Worm (Caenorhabditis elegans) whole organism, L4/young adult: Measurements from ENCODE around the gene gcna-1.

Source experiments
- W03F9.2 ChIP-seq: fragments of 150-350 bp; optimal IDR thresholded peaks from 2 replicates; lab custom pipeline; 2014; ENCODE audit warnings: missing biosample characterization, missing genetic modification characterization
- dao-5 ChIP-seq: sonication (generic microtip); optimal IDR thresholded peaks from 2 replicates; lab custom pipeline; 2016; ENCODE audit warnings: missing genotype, missing genetic modification characterization, moderate library complexity, missing compliant biosample characterization
- him-1 ChIP-seq: sonication (generic microtip); optimal IDR thresholded peaks from 2 replicates; lab custom pipeline; 2016; ENCODE audit warnings: missing genotype, missing genetic modification reagents, missing genetic modification characterization, missing compliant biosample characterization

ce11 chrIII:5988991-5989726 is 19.7 kb downstream of the gcna-1 start:
- TF ChIP-seq dao-5 (tag; lab: Kevin White, UChicago) (no peak), him-1 (tag; lab: Kevin White, UChicago) (no peak), W03F9.2 (tag; lab: Kevin White, UChicago) (no peak)
